Fruit fly (Drosophila melanogaster) whole organism, pupa: Measurements from ENCODE around the gene CG5280.

Experiments
- CG13204 ChIP-seq: fragments of 200-800 bp; sonication (Bioruptor generic); optimal IDR thresholded peaks from 2 replicates; lab custom pipeline; 2018; ENCODE audit warnings: missing biosample characterization, mild to moderate bottlenecking, missing genetic modification characterization, moderate library complexity
- Pif1B ChIP-seq: fragments of 200-800 bp; sonication (Bioruptor generic); optimal IDR thresholded peaks from 3 replicates; lab custom pipeline; 2016; ENCODE audit warnings: missing biosample characterization, missing genetic modification characterization

dm6 chr3L:9033537-9033936 lies 43.5 kb upstream of the CG5280 start:
- TF ChIP-seq Pif1B (GFP tag; lab: Kevin White, UChicago) (peak; percentile 28), CG13204 (no peak)
